Worm (Caenorhabditis elegans): Measurements from ENCODE around the gene dyf-4.

The dyf-4 gene

ce11 chrV:12554172-12555031 lies 28.9 kb upstream of the dyf-4 start:
- TF ChIP-seq nhr-85 (tag) (peak; percentile 98), lsy-2 (tag; optimal IDR thresholded peaks at IDR 0.05) (peak; percentile 7 to 56), snu-23 (GFP tag; optimal IDR thresholded peaks at IDR 0.05) (peak; percentile 64), nhr-47 (tag; optimal IDR thresholded peaks at IDR 0.05) (peak; percentile 38), ztf-4 (tag; optimal IDR thresholded peaks at IDR 0.05) (peak; percentile 28), C16A3.4 (tag; optimal IDR thresholded peaks at IDR 0.05) (peak; percentile 63), grh-1 (GFP tag; IDR thresholded peaks at IDR 0.05) (peak; percentile 51; the same call in 1 of the 2 replicates), nhr-71 (tag; optimal IDR thresholded peaks at IDR 0.05) (peak; percentile 74), nhr-19 (GFP tag; conservative IDR thresholded peaks at IDR 0.05) (peak; percentile 54), lin-35 (GFP tag; optimal IDR thresholded peaks at IDR 0.05) (peak in 1 of 2 experiments; percentile 24), nhr-20 (tag; optimal IDR thresholded peaks at IDR 0.05) (peak; percentile 79), egl-13 (tag; optimal IDR thresholded peaks at IDR 0.05) (no peak), nhr-90 (tag; optimal IDR thresholded peaks at IDR 0.05; ENCODE audit: poor library complexity) (peak; percentile 73), tbx-2 (tag; optimal IDR thresholded peaks at IDR 0.05) (peak; percentile 72), lin-14 (GFP tag; optimal IDR thresholded peaks at IDR 0.05) (peak; percentile 84), blmp-1 (tag; optimal IDR thresholded peaks at IDR 0.05) (peak; percentile 85), mab-9 (GFP tag; IDR thresholded peaks at IDR 0.05) (no peak), unc-86 (tag; optimal IDR thresholded peaks at IDR 0.05) (no peak), ztf-11 (tag; optimal IDR thresholded peaks at IDR 0.05) (no peak), mef-2 (tag; optimal IDR thresholded peaks at IDR 0.05) (no peak), vab-15 (tag; optimal IDR thresholded peaks at IDR 0.05) (peak; percentile 16), elt-3 (tag; optimal IDR thresholded peaks at IDR 0.05) (peak; percentile 22 to 98 (median 84)), ama-1 (optimal IDR thresholded peaks at IDR 0.05) (peak; percentile 6), mep-1 (tag; optimal IDR thresholded peaks at IDR 0.05) (peak; percentile 20), unc-130 (tag; optimal IDR thresholded peaks at IDR 0.05) (peak; percentile 64), mdl-1 (tag; optimal IDR thresholded peaks at IDR 0.05) (peak in 1 of 2 experiments; percentile 34), isw-1 (GFP tag; IDR thresholded peaks at IDR 0.05) (no peak), efl-1 (optimal IDR thresholded peaks at IDR 0.05) (peak in 1 of 2 experiments; percentile 1), efl-1 (GFP tag; optimal IDR thresholded peaks at IDR 0.05 in 1 of 2) (peak in 1 of 2 experiments; percentile 59), tlp-1 (tag; optimal IDR thresholded peaks at IDR 0.05) (no peak)

- no peak for TF ChIP-seq unc-30 (tag; optimal IDR thresholded peaks at IDR 0.05)
- no peak for TF ChIP-seq lin-13 (GFP tag; optimal IDR thresholded peaks at IDR 0.05)
- TF ChIP-seq lin-39 (tag; optimal IDR thresholded peaks at IDR 0.05): no peak
- peak; percentile 14 for TF ChIP-seq fkh-8 (tag; optimal IDR thresholded peaks at IDR 0.05)
- TF ChIP-seq nhr-19 (GFP tag; conservative IDR thresholded peaks at IDR 0.05): peak; percentile 46
- no peak for TF ChIP-seq hpl-2 (GFP tag; optimal IDR thresholded peaks at IDR 0.05)
- TF ChIP-seq isw-1 (GFP tag; IDR thresholded peaks at IDR 0.05): no peak
- no peak for TF ChIP-seq nhr-28 (tag; optimal IDR thresholded peaks at IDR 0.05)
- TF ChIP-seq C34B4.2 (tag; optimal IDR thresholded peaks at IDR 0.05): no peak
- TF ChIP-seq nhr-47 (tag; optimal IDR thresholded peaks at IDR 0.05): peak; percentile 43
- TF ChIP-seq pqm-1 (tag; optimal IDR thresholded peaks at IDR 0.05): no peak
- TF ChIP-seq mep-1 (tag; optimal IDR thresholded peaks at IDR 0.05): no peak
- TF ChIP-seq ceh-82 (tag; optimal IDR thresholded peaks at IDR 0.05): no peak
- TF ChIP-seq snu-23 (GFP tag; optimal IDR thresholded peaks at IDR 0.05): peak; percentile 40
- peak; percentile 30 for TF ChIP-seq tbx-2 (tag; optimal IDR thresholded peaks at IDR 0.05)
- TF ChIP-seq unc-130 (tag; optimal IDR thresholded peaks at IDR 0.05): peak; percentile 47
- TF ChIP-seq ceh-63 (GFP tag; optimal IDR thresholded peaks at IDR 0.05): no peak
- TF ChIP-seq nhr-11 (tag; optimal IDR thresholded peaks at IDR 0.05): no peak
- no peak for TF ChIP-seq nhr-84 (tag; optimal IDR thresholded peaks at IDR 0.05)
- no peak for TF ChIP-seq fos-1 (tag; optimal IDR thresholded peaks at IDR 0.05)
- TF ChIP-seq nhr-90 (tag; optimal IDR thresholded peaks at IDR 0.05; ENCODE audit: poor library complexity): no peak
- TF ChIP-seq lin-14 (GFP tag; optimal IDR thresholded peaks at IDR 0.05): peak; percentile 64
- no peak for TF ChIP-seq efl-1 (optimal IDR thresholded peaks at IDR 0.05)
- peak in 1 of 2 experiments; percentile 1 for TF ChIP-seq efl-1 (GFP tag; optimal IDR thresholded peaks at IDR 0.05 in 1 of 2)
- TF ChIP-seq dpl-1 (GFP tag; optimal IDR thresholded peaks at IDR 0.05): no peak
- TF ChIP-seq ceh-8 (GFP tag; optimal IDR thresholded peaks at IDR 0.05): no peak
- peak; percentile 60 for TF ChIP-seq dsc-1 (tag; optimal IDR thresholded peaks at IDR 0.05)
- no peak for TF ChIP-seq F16B12.6 (tag; optimal IDR thresholded peaks at IDR 0.05)
- TF ChIP-seq jun-1 (tag; optimal IDR thresholded peaks at IDR 0.05): no peak
- no peak for TF ChIP-seq alr-1 (tag; optimal IDR thresholded peaks at IDR 0.05; ENCODE audit: borderline replicate concordance)
- TF ChIP-seq ets-5 (GFP tag; IDR thresholded peaks at IDR 0.05): no peak
Observed at ce11 chrV:12553286-12553725, 27.8 kb upstream of the dyf-4 start.
